Fruit fly (Drosophila melanogaster): ENCODE data around the gene Eip63F-1.

Eip63F-1 gene

dm6 chr3L:3928943-3929785 lies 6.3 kb downstream of the Eip63F-1 start:
- TF ChIP-seq CG8301 (tag; optimal IDR thresholded peaks at IDR 0.05): no peak
- no peak for TF ChIP-seq gl (tag; optimal IDR thresholded peaks at IDR 0.05)
- no peak for TF ChIP-seq CG34367 (tag; optimal IDR thresholded peaks at IDR 0.05)
- no peak for TF ChIP-seq CG12605 (GFP tag; IDR thresholded peaks at IDR 0.05)
- TF ChIP-seq Pif1B (GFP tag; optimal IDR thresholded peaks at IDR 0.05): no peak
- no peak for TF ChIP-seq CG9948 (tag; optimal IDR thresholded peaks at IDR 0.05)
- no peak for TF ChIP-seq fd96Ca (GFP tag; IDR thresholded peaks at IDR 0.05)
- no peak for TF ChIP-seq Pif1A (GFP tag; optimal IDR thresholded peaks at IDR 0.05)

dm6 chr3L:3928205-3928942 lies 7.0 kb downstream of the Eip63F-1 start:
- TF ChIP-seq rn (GFP tag; IDR thresholded peaks at IDR 0.05) (no peak), gl (tag; optimal IDR thresholded peaks at IDR 0.05) (no peak), CG10348 (GFP tag; IDR thresholded peaks at IDR 0.05) (peak; percentile 43; the same call in 1 of the 2 replicates), CG8159 (tag; optimal IDR thresholded peaks at IDR 0.05) (peak; percentile 75), CG12605 (GFP tag; IDR thresholded peaks at IDR 0.05) (peak; percentile 82), Pif1A (GFP tag; optimal IDR thresholded peaks at IDR 0.05) (peak; percentile 73), CG14655 (GFP tag; optimal IDR thresholded peaks at IDR 0.05) (peak; percentile 55), CG34367 (tag; optimal IDR thresholded peaks at IDR 0.05) (peak; percentile 54), CG17806 (tag; optimal IDR thresholded peaks at IDR 0.05) (peak; percentile 50), CG15710 (tag; optimal IDR thresholded peaks at IDR 0.05) (peak; percentile 77), Pif1B (GFP tag; optimal IDR thresholded peaks at IDR 0.05) (peak; percentile 72), Ets98B (GFP tag; IDR thresholded peaks at IDR 0.05) (peak; percentile 74), CG32121 (GFP tag; IDR thresholded peaks at IDR 0.05) (peak; percentile 30; the same call in 1 of the 2 replicates), D1 (tag; optimal IDR thresholded peaks at IDR 0.05) (no peak), EcR (GFP tag; optimal IDR thresholded peaks at IDR 0.05) (no peak), Snoo (tag; optimal IDR thresholded peaks at IDR 0.05) (peak; percentile 82), CG13204 (GFP tag; optimal IDR thresholded peaks at IDR 0.05) (no peak), CG9948 (tag; optimal IDR thresholded peaks at IDR 0.05) (no peak), CG4496 (GFP tag; IDR thresholded peaks at IDR 0.05) (peak; percentile 69), fd96Ca (GFP tag; IDR thresholded peaks at IDR 0.05) (peak; percentile 75), CG8301 (tag; optimal IDR thresholded peaks at IDR 0.05) (peak; percentile 29)

dm6 chr3L:3927462-3927861 lies 8.0 kb downstream of the Eip63F-1 start:
- no peak for TF ChIP-seq CG15710 (tag; optimal IDR thresholded peaks at IDR 0.05)
- no peak for TF ChIP-seq fd96Ca (GFP tag; IDR thresholded peaks at IDR 0.05)

- TF ChIP-seq CG34367 (tag; optimal IDR thresholded peaks at IDR 0.05) (no peak), EcR (GFP tag; optimal IDR thresholded peaks at IDR 0.05) (no peak), CG12605 (GFP tag; IDR thresholded peaks at IDR 0.05) (no peak), D1 (tag; optimal IDR thresholded peaks at IDR 0.05) (no peak), Ets98B (GFP tag; IDR thresholded peaks at IDR 0.05) (no peak), CG14655 (GFP tag; optimal IDR thresholded peaks at IDR 0.05) (no peak), CG10348 (GFP tag; IDR thresholded peaks at IDR 0.05) (no peak), CG9948 (tag; optimal IDR thresholded peaks at IDR 0.05) (no peak), fd96Ca (GFP tag; IDR thresholded peaks at IDR 0.05) (no peak), CG4496 (GFP tag; IDR thresholded peaks at IDR 0.05) (no peak), CG17806 (tag; optimal IDR thresholded peaks at IDR 0.05) (no peak), Snoo (tag; optimal IDR thresholded peaks at IDR 0.05) (no peak), Pif1B (GFP tag; optimal IDR thresholded peaks at IDR 0.05) (no peak), CG8159 (tag; optimal IDR thresholded peaks at IDR 0.05) (no peak), CG13204 (GFP tag; optimal IDR thresholded peaks at IDR 0.05) (no peak), rn (GFP tag; IDR thresholded peaks at IDR 0.05) (no peak), CG32121 (GFP tag; IDR thresholded peaks at IDR 0.05) (no peak)
Observed at dm6 chr3L:3926191-3926765, 9.1 kb downstream of the Eip63F-1 start.

- no peak for TF ChIP-seq Pif1A (GFP tag; optimal IDR thresholded peaks at IDR 0.05)
- no peak for TF ChIP-seq Pif1B (GFP tag; optimal IDR thresholded peaks at IDR 0.05)
- no peak for TF ChIP-seq CG8159 (tag; optimal IDR thresholded peaks at IDR 0.05)
- TF ChIP-seq gl (tag; optimal IDR thresholded peaks at IDR 0.05): no peak
- no peak for TF ChIP-seq CG12605 (GFP tag; IDR thresholded peaks at IDR 0.05)
- TF ChIP-seq CG8301 (tag; optimal IDR thresholded peaks at IDR 0.05): no peak
- no peak for TF ChIP-seq Snoo (tag; optimal IDR thresholded peaks at IDR 0.05)
- no peak; the same call in 1 of the 2 replicates for TF ChIP-seq Ets98B (GFP tag; IDR thresholded peaks at IDR 0.05)
- TF ChIP-seq CG14655 (GFP tag; optimal IDR thresholded peaks at IDR 0.05): no peak
- no peak for TF ChIP-seq CG10348 (GFP tag; IDR thresholded peaks at IDR 0.05)
- TF ChIP-seq CG34367 (tag; optimal IDR thresholded peaks at IDR 0.05): no peak
- no peak for TF ChIP-seq CG15710 (tag; optimal IDR thresholded peaks at IDR 0.05)
- no peak for TF ChIP-seq CG4496 (GFP tag; IDR thresholded peaks at IDR 0.05)
- TF ChIP-seq CG13204 (GFP tag; optimal IDR thresholded peaks at IDR 0.05): no peak
- no peak for TF ChIP-seq rn (GFP tag; IDR thresholded peaks at IDR 0.05)
Observed at dm6 chr3L:3925487-3925886, 9.9 kb downstream of the Eip63F-1 start.

Data from whole organism, pupa.